Fruit fly (Drosophila melanogaster) whole organism, embryonic: ENCODE data around the gene CG42258.
A peak's percentile ranks its signal among the peaks of the same experiment; 100 is the strongest.

Experiments used
- Adf1 ChIP-seq: fragments of 200-800 bp; sonication (Bioruptor generic); IDR thresholded peaks from 2 replicates; pipeline ENCODE4 v1.3.6; 2022; ENCODE audit warnings: missing biosample characterization, missing genetic modification characterization
- Bdp1 ChIP-seq: fragments of 200-800 bp; sonication (Bioruptor generic); optimal IDR thresholded peaks from 3 replicates; lab custom pipeline; 2016; ENCODE audit warnings: missing biosample characterization, missing genetic modification characterization
- CG10431 ChIP-seq: fragments of 200-800 bp; sonication (Bioruptor generic); optimal IDR thresholded peaks from 3 replicates; lab custom pipeline; 2018; ENCODE audit warnings: missing biosample characterization, mild to moderate bottlenecking, missing genetic modification characterization
- CG10462 ChIP-seq: fragments of 200-800 bp; sonication (Bioruptor generic); optimal IDR thresholded peaks from 2 replicates; lab custom pipeline; 2016; ENCODE audit warnings: missing biosample characterization, missing genetic modification characterization
- CG11696 ChIP-seq: fragments of 200-800 bp; sonication (Bioruptor generic); IDR thresholded peaks from 2 replicates; pipeline ENCODE4 v1.3.6; 2022; ENCODE audit warnings: missing biosample characterization, missing genetic modification characterization
- CG12744 ChIP-seq: fragments of 200-800 bp; sonication (Bioruptor generic); optimal IDR thresholded peaks from 2 replicates; lab custom pipeline; 2016; ENCODE audit warnings: missing biosample characterization, missing genetic modification characterization
- CG12769 ChIP-seq: fragments of 200-800 bp; sonication (Bioruptor generic); optimal IDR thresholded peaks from 2 replicates; lab custom pipeline; 2019; ENCODE audit warnings: missing biosample characterization, mild to moderate bottlenecking, missing genetic modification characterization, moderate library complexity
- CG13123 ChIP-seq: fragments of 200-800 bp; sonication (Bioruptor generic); optimal IDR thresholded peaks from 2 replicates; lab custom pipeline; 2016; ENCODE audit warnings: missing biosample characterization, missing genetic modification characterization
- CG15269 ChIP-seq: fragments of 200-800 bp; sonication (Bioruptor generic); optimal IDR thresholded peaks from 2 replicates; lab custom pipeline; 2018; ENCODE audit warnings: missing biosample characterization, mild to moderate bottlenecking, missing genetic modification characterization, moderate library complexity
- CG15479 ChIP-seq: fragments of 200-800 bp; sonication (Bioruptor generic); optimal IDR thresholded peaks from 3 replicates; lab custom pipeline; 2019; ENCODE audit warnings: missing biosample characterization, mild to moderate bottlenecking, missing genetic modification characterization, moderate library complexity
- CG16863 ChIP-seq: fragments of 200-800 bp; sonication (Bioruptor generic); optimal IDR thresholded peaks from 3 replicates; lab custom pipeline; 2016; ENCODE audit warnings: missing biosample characterization, missing genetic modification characterization
- CG17829 ChIP-seq: fragments of 200-800 bp; optimal IDR thresholded peaks from 2 replicates; lab custom pipeline; 2019; ENCODE audit warnings: missing biosample characterization, mild to moderate bottlenecking, missing genetic modification characterization, moderate library complexity
- CG18011 ChIP-seq: fragments of 200-800 bp; sonication (Bioruptor generic); optimal IDR thresholded peaks from 2 replicates; lab custom pipeline; 2017; ENCODE audit warnings: missing biosample characterization, missing genetic modification characterization, mild to moderate bottlenecking, moderate library complexity, missing genotype
- CG18619 ChIP-seq: fragments of 200-800 bp; sonication (Bioruptor generic); optimal IDR thresholded peaks from 3 replicates; lab custom pipeline; 2017; ENCODE audit warnings: missing biosample characterization, mild to moderate bottlenecking, missing genetic modification characterization
- CG2875 ChIP-seq: fragments of 200-800 bp; sonication (Bioruptor generic); optimal IDR thresholded peaks from 2 replicates; lab custom pipeline; 2017; ENCODE audit warnings: missing biosample characterization, mild to moderate bottlenecking, missing genetic modification characterization, missing genetic modification reagents
- CG30403 ChIP-seq: fragments of 200-800 bp; sonication (Bioruptor generic); optimal IDR thresholded peaks from 3 replicates; lab custom pipeline; 2016; ENCODE audit warnings: missing biosample characterization, missing genetic modification characterization
- CG30431 ChIP-seq: fragments of 200-800 bp; sonication (Bioruptor generic); optimal IDR thresholded peaks from 2 replicates; lab custom pipeline; 2017; ENCODE audit warnings: missing biosample characterization, missing genetic modification characterization
- CG3847 ChIP-seq: fragments of 200-800 bp; sonication (Bioruptor generic); IDR thresholded peaks from 2 replicates; pipeline ENCODE4 v1.3.6; 2022; ENCODE audit warnings: missing biosample characterization, missing genetic modification characterization
- CG4360 ChIP-seq: fragments of 200-800 bp; sonication (Bioruptor generic); IDR thresholded peaks from 2 replicates; pipeline ENCODE4 v1.3.6; 2022; ENCODE audit warnings: missing biosample characterization, missing genetic modification characterization
- CG6272 ChIP-seq: fragments of 200-800 bp; sonication (Bioruptor generic); IDR thresholded peaks from 2 replicates; pipeline ENCODE4 v1.3.6; 2022; ENCODE audit warnings: missing biosample characterization, missing genetic modification characterization
- CG6654 ChIP-seq: fragments of 200-800 bp; sonication (Bioruptor generic); optimal IDR thresholded peaks from 2 replicates; lab custom pipeline; 2017; ENCODE audit warnings: missing biosample characterization, mild to moderate bottlenecking, missing genetic modification characterization
- CG6683 ChIP-seq: fragments of 200-800 bp; sonication (Bioruptor generic); optimal IDR thresholded peaks from 2 replicates; lab custom pipeline; 2017; ENCODE audit warnings: missing biosample characterization, mild to moderate bottlenecking, missing genetic modification characterization, missing genetic modification reagents
- CG8478 ChIP-seq: fragments of >200 bp; optimal IDR thresholded peaks from 2 replicates; lab custom pipeline; 2018
- CG8924 ChIP-seq: fragments of 200-800 bp; optimal IDR thresholded peaks from 3 replicates; lab custom pipeline; 2019; ENCODE audit warnings: missing biosample characterization, mild to moderate bottlenecking, missing genetic modification characterization, moderate library complexity
- Chrac-16 ChIP-seq: fragments of 200-800 bp; sonication (Bioruptor generic); optimal IDR thresholded peaks from 3 replicates; lab custom pipeline; 2016; ENCODE audit warnings: missing biosample characterization, missing genetic modification characterization
- Doc2 ChIP-seq: fragments of 200-800 bp; sonication (Bioruptor generic); IDR thresholded peaks from 2 replicates; pipeline ENCODE4 v1.3.6; 2022; ENCODE audit warnings: missing biosample characterization, missing genetic modification characterization
- Doc3 ChIP-seq: fragments of 200-800 bp; sonication (Bioruptor generic); IDR thresholded peaks from 3 replicates; pipeline ENCODE4 v1.3.6; 2022; ENCODE audit warnings: missing biosample characterization, missing genetic modification characterization; ENCODE audit not compliant: partially characterized antibody
- Hey ChIP-seq: fragments of 200-800 bp; sonication (Bioruptor generic); optimal IDR thresholded peaks from 3 replicates; lab custom pipeline; 2018; ENCODE audit warnings: missing biosample characterization, mild to moderate bottlenecking, missing genetic modification characterization
- Hr3 ChIP-seq: fragments of 200-800 bp; sonication (Bioruptor generic); optimal IDR thresholded peaks from 3 replicates; lab custom pipeline; 2016; ENCODE audit warnings: missing biosample characterization, missing genetic modification characterization
- Hr51 ChIP-seq, 2 experiments: fragments of 200-800 bp; sonication (Bioruptor generic); optimal IDR thresholded peaks; 2 replicates in 1 of 2; 3 replicates in 1 of 2; lab custom pipeline; 2016 to 2018; ENCODE audit warnings: missing biosample characterization in 2 of 2, missing genetic modification characterization in 2 of 2, mild to moderate bottlenecking in 1 of 2, moderate library complexity in 1 of 2
- Lim3 ChIP-seq: fragments of 200-800 bp; sonication (Bioruptor generic); IDR thresholded peaks from 2 replicates; pipeline ENCODE4 v1.3.6; 2022; ENCODE audit warnings: missing biosample characterization, missing genetic modification characterization
- Mad ChIP-seq: fragments of 200-800 bp; sonication (Bioruptor generic); optimal IDR thresholded peaks from 2 replicates; lab custom pipeline; 2016; ENCODE audit warnings: missing biosample characterization, missing genetic modification characterization
- Mes4 ChIP-seq: fragments of 200-800 bp; sonication (Bioruptor generic); optimal IDR thresholded peaks from 2 replicates; lab custom pipeline; 2016; ENCODE audit warnings: missing biosample characterization, missing genetic modification characterization
- NFAT ChIP-seq: fragments of 200-800 bp; sonication (Bioruptor generic); IDR thresholded peaks from 2 replicates; pipeline ENCODE4 v1.3.6; 2022; ENCODE audit warnings: missing biosample characterization, missing genetic modification characterization
- Sry-β ChIP-seq: fragments of 200-800 bp; sonication (Bioruptor generic); optimal IDR thresholded peaks from 2 replicates; lab custom pipeline; 2018; ENCODE audit warnings: missing biosample characterization, mild to moderate bottlenecking, missing genetic modification characterization, moderate library complexity
- Ssrp ChIP-seq: fragments of 200-800 bp; sonication (Bioruptor generic); optimal IDR thresholded peaks from 2 replicates; lab custom pipeline; 2018; ENCODE audit warnings: missing biosample characterization, mild to moderate bottlenecking, missing genetic modification characterization, moderate library complexity
- Xbp1 ChIP-seq: fragments of 200-800 bp; sonication (Bioruptor generic); optimal IDR thresholded peaks from 3 replicates; lab custom pipeline; 2016; ENCODE audit warnings: missing biosample characterization, mild to moderate bottlenecking, missing genetic modification characterization
- br ChIP-seq: fragments of >200 bp; optimal IDR thresholded peaks from 2 replicates; lab custom pipeline; 2017
- ftz-f1 ChIP-seq: fragments of 200-800 bp; sonication (Bioruptor generic); optimal IDR thresholded peaks from 2 replicates; lab custom pipeline; 2016; ENCODE audit warnings: missing biosample characterization, missing genetic modification characterization
- grau ChIP-seq: fragments of 200-800 bp; optimal IDR thresholded peaks from 3 replicates; lab custom pipeline; 2019; ENCODE audit warnings: missing biosample characterization, mild to moderate bottlenecking, missing genetic modification characterization, moderate library complexity
- ken ChIP-seq: fragments of 200-800 bp; sonication (Bioruptor generic); IDR thresholded peaks from 3 replicates; pipeline ENCODE4 v1.3.6; 2022; ENCODE audit warnings: missing biosample characterization, missing genetic modification characterization
- klu ChIP-seq: fragments of 200-800 bp; sonication (Bioruptor generic); IDR thresholded peaks from 2 replicates; pipeline ENCODE4 v1.3.6; 2022; ENCODE audit warnings: missing biosample characterization, missing genetic modification characterization
- lola ChIP-seq, 3 experiments: fragments of >200 bp in 2 of 3; fragments of 200-800 bp in 1 of 3; sonication (Bioruptor generic) in 1 of 3; optimal IDR thresholded peaks; 2 replicates each; lab custom pipeline; 2017 to 2019; ENCODE audit warnings: missing biosample characterization in 3 of 3, missing genetic modification characterization in 3 of 3, mild to moderate bottlenecking in 1 of 3, moderate library complexity in 1 of 3
- luna ChIP-seq: fragments of 200-800 bp; sonication (Bioruptor generic); optimal IDR thresholded peaks from 2 replicates; lab custom pipeline; 2016; ENCODE audit warnings: missing biosample characterization, missing genetic modification characterization
- odd ChIP-seq: fragments of 200-800 bp; sonication (Bioruptor generic); optimal IDR thresholded peaks from 2 replicates; lab custom pipeline; 2017; ENCODE audit warnings: missing biosample characterization, mild to moderate bottlenecking, missing genetic modification characterization
- sens ChIP-seq: fragments of 200-800 bp; sonication (Bioruptor generic); peaks from one replicate; lab custom pipeline; 2016; ENCODE audit warnings: missing biosample characterization, missing genetic modification characterization
- trem ChIP-seq: fragments of 200-800 bp; optimal IDR thresholded peaks from 3 replicates; lab custom pipeline; 2019; ENCODE audit warnings: missing biosample characterization, mild to moderate bottlenecking, missing genetic modification characterization, moderate library complexity
- trh ChIP-seq: fragments of 200-800 bp; sonication (Bioruptor generic); optimal IDR thresholded peaks from 2 replicates; lab custom pipeline; 2016; ENCODE audit warnings: missing biosample characterization, missing genetic modification characterization
- ttk ChIP-seq: fragments of 200-800 bp; sonication (Bioruptor generic); IDR thresholded peaks from 2 replicates; pipeline ENCODE4 v2.1.2; 2022; ENCODE audit warnings: missing biosample characterization, missing genetic modification characterization
- usp ChIP-seq: fragments of >200 bp; optimal IDR thresholded peaks from 2 replicates; lab custom pipeline; 2017; ENCODE audit warnings: missing biosample characterization, missing genetic modification characterization
- yki ChIP-seq: fragments of >200 bp; optimal IDR thresholded peaks from 3 replicates; lab custom pipeline; 2018
- zfh1 ChIP-seq: fragments of 200-800 bp; sonication (Bioruptor generic); IDR thresholded peaks from 3 replicates; pipeline ENCODE4 v1.3.6; 2022; ENCODE audit warnings: missing biosample characterization, missing genetic modification characterization

The CG42258 gene

DNA sequence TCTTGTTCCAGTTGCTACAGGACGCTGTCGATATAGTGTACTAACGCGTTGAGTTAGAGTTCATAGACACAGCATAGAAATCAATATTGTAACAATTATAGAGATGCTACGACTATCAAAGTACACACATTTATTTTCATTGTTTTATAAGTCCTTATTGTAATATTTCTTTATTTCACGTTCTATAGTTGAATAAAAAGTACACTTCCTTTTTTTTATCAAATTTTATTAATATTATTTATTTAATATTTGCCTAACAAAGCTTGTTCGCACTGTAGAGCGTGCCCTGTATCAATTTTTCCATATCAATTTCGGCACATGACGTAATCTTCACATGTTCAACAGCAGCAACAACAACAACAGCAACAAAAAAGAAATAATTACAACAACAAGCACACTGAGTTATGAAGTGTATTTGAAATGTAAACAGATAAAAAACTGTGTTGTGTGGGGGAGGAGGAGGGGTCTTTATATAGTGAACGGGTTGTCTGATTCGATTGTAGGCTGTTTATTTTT, 10.7 kb downstream of the CG42258 start (continued):
- TF ChIP-seq Adf1 (GFP tag; lab: Robert Waterston, UW) (peak; percentile 31; the same call in 1 of the 2 replicates), Doc3 (GFP tag; lab: Robert Waterston, UW) (no peak), CG10462 (GFP tag; lab: Kevin White, UChicago) (no peak), CG11696 (GFP tag; lab: Robert Waterston, UW) (0 out of 2 replicates have a peak, but pooled peaks have one; percentile 35), Xbp1 (GFP tag; lab: Kevin White, UChicago) (peak; percentile 70), odd (GFP tag; lab: Kevin White, UChicago) (peak; percentile 79), Bdp1 (GFP tag; lab: Kevin White, UChicago) (no peak), sens (GFP tag; lab: Kevin White, UChicago) (peak; percentile 64), luna (GFP tag; lab: Kevin White, UChicago) (no peak), ttk (GFP tag; lab: Robert Waterston, UW) (peak; percentile 53), br (lab: Kevin White, UChicago) (no peak), CG3847 (peak; percentile 80), Hey (no peak), CG4360 (GFP tag; lab: Robert Waterston, UW) (peak; percentile 88), yki (lab: Kevin White, UChicago) (no peak), CG12769 (no peak), CG8924 (peak; percentile 89), CG18011 (GFP tag; lab: Kevin White, UChicago) (no peak), Lim3 (GFP tag; lab: Robert Waterston, UW) (no peak), Hr3 (GFP tag; lab: Kevin White, UChicago) (peak; percentile 62), usp (no peak), CG15479 (GFP tag; lab: Kevin White, UChicago) (no peak), CG13123 (GFP tag; lab: Kevin White, UChicago) (no peak), grau (tag; lab: Kevin White, UChicago) (peak; percentile 99), Ssrp (tag; lab: Kevin White, UChicago) (peak; percentile 80), Doc2 (0 out of 2 replicates have a peak, but pooled peaks have one; percentile 7), CG15269 (tag; lab: Kevin White, UChicago) (peak; percentile 92), ftz-f1 (no peak), CG8478 (lab: Kevin White, UChicago) (no peak), CG17829 (peak; percentile 86), CG18619 (peak; percentile 68), Sry-β (no peak), CG2875 (GFP tag; lab: Kevin White, UChicago) (peak; percentile 50), Chrac-16 (peak; percentile 58), ken (GFP tag; lab: Robert Waterston, UW) (0 out of 3 replicates have a peak, but pooled peaks have one; percentile 8), Mes4 (GFP tag; lab: Kevin White, UChicago) (no peak), CG6683 (GFP tag; lab: Kevin White, UChicago) (peak; percentile 35), CG10431 (GFP tag; lab: Kevin White, UChicago) (peak; percentile 7), trem (tag; lab: Kevin White, UChicago) (peak; percentile 60), NFAT (peak; percentile 65), lola (GFP tag; optimal IDR thresholded peaks at IDR 0.05; lab: Kevin White, UChicago) (peak in 1 of 3 experiments; percentile 75), CG16863 (GFP tag; lab: Kevin White, UChicago) (no peak), Hr51 (GFP tag; optimal IDR thresholded peaks at IDR 0.05; lab: Kevin White, UChicago) (peak in 1 of 2 experiments; percentile 89), CG6272 (peak; percentile 62), klu (GFP tag; lab: Robert Waterston, UW) (peak; percentile 65; the same call in 1 of the 2 replicates), zfh1 (GFP tag; lab: Robert Waterston, UW) (0 out of 3 replicates have a peak, but pooled peaks have one; percentile 39), Mad (GFP tag; lab: Kevin White, UChicago) (no peak), CG12744 (GFP tag; lab: Kevin White, UChicago) (no peak), CG30403 (GFP tag; lab: Kevin White, UChicago) (peak; percentile 82), CG30431 (GFP tag; lab: Kevin White, UChicago) (peak; percentile 42), trh (GFP tag; lab: Kevin White, UChicago) (peak; percentile 2), CG6654 (GFP tag; lab: Kevin White, UChicago) (peak; percentile 18)
